Fruit fly (Drosophila melanogaster): Measurements from ENCODE around the gene CG14374.

DNA sequence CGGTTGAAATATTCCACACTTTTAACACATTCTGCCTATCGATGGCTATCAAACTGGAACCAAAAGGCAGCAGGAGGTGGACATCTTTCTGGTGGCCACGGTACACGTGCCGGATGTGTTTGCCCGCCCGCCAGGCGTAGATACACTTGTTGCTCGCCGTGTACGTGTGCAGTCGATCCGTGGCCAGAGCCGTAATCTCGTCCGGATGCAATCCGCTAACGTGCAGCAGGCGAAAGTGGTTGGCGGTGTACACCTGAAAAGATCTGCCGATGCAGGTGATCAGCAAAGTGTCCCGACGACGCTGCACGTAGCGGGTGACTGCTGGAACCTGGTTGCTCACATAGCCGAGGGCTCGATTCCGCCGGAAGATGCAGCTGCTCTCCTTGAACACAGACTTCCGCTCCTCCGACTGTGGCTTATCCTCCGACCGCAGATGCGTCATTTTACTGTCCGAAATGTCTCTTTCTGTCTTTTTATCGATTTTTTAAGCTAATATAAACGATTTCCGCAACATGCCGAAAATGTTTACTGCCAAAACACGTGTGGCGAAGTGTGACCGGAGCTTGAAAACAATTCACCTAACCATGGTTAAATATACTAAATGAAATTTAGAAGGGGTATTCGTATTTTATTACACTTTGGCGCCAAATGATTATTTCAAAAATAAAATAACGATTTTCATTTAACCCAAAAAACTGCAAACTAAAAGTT is 8.6 kb downstream of the CG14374 start, which contains the start of gene CG9799:
- TF ChIP-seq CG18619 (GFP tag; optimal IDR thresholded peaks at IDR 0.05) (no peak), slou (GFP tag; optimal IDR thresholded peaks at IDR 0.05) (no peak), CG1832 (GFP tag; optimal IDR thresholded peaks at IDR 0.05) (no peak), da (GFP tag; optimal IDR thresholded peaks at IDR 0.05) (no peak), CG2202 (tag; optimal IDR thresholded peaks at IDR 0.05) (no peak), BEAF-32 (GFP tag; optimal IDR thresholded peaks at IDR 0.05) (peak; percentile 24)

All from whole organism, embryonic.